Fruit fly (Drosophila melanogaster): Measurements from ENCODE around the gene CG18599.

CG18599 gene

DNA sequence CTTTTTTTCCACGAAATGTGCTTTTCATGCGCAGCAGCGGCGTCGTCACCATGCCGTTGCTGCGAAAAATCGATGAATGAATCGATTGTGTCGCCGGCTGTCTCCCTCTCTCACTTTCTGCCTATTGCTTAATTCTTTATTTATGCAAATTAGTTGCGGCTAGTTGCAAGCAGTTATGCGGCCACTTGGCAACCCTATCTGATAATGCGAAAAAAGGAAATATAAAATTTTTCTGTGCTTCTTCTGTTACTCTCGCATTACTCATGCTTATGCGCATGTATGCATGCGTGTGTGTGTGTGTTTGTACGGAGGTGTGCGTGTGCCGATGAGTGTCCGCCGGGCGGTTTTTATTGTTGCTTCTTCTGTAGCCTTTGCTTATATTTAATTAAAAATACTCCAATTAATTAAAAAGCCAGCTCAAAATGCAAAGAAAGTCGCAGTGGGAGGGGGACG, 23.8 kb upstream of the CG18599 start (continued):
- TF ChIP-seq Antp (GFP tag; optimal IDR thresholded peaks at IDR 0.05) (peak; percentile 24), MBD-R2 (GFP tag; IDR thresholded peaks at IDR 0.05) (peak; percentile 37; the same call in 1 of the 2 replicates), CG15601 (tag; optimal IDR thresholded peaks at IDR 0.05) (no peak), Sry-δ (GFP tag; optimal IDR thresholded peaks at IDR 0.05) (no peak), ewg (GFP tag; optimal IDR thresholded peaks at IDR 0.05) (peak; percentile 84), CG15514 (GFP tag; optimal IDR thresholded peaks at IDR 0.05) (peak; percentile 41), CG12071 (GFP tag; optimal IDR thresholded peaks at IDR 0.05) (peak; percentile 58), knrl (GFP tag; IDR thresholded peaks at IDR 0.05; ENCODE audit: partially characterized antibody) (peak; percentile 30; the same call in 1 of the 3 replicates), Med (GFP tag) (peak; percentile 83), CG10979 (tag; optimal IDR thresholded peaks at IDR 0.05) (no peak), slbo (GFP tag; IDR thresholded peaks at IDR 0.05) (peak; percentile 33)

DNA sequence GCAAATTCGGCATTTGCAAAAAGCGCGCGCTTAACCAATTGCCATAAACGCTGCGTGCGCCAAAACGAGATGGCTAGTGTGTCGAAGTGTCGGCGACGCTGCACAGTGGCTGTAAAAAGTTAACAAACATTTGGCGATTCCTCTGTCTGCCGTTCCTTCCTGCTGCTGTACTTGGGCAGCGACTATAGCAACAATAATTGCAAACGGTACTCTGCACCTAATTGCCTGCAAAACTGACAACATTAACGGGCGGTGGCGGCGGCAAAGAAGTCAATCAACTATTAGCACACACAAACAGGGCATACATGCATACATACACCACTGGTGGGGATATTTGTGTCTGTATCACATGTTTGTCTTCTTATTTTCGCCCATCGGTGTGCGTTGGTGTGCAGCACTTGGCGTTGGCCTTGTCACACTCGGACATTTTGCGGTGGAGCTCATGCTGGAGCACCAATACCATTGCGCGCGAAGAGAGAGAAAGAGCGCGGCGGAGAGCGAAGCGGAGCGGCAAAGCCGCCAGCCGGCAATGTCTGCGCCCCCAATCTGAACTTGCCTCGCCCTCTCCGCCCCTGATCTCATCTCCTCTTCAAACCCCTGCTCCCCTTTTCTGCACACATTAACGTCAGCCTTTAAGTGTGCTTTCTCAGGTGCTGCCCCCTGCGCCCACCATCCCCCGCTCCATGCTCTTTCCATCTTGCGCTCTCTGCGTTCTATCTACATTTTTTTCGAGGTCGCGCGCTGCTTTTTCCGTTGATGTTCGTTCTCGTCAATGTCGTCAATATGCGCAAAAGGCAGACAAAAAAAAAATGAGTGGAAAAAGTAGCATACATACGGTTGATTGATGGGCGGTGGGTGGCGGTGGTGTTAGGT, 23.2 kb upstream of the CG18599 start:
- TF ChIP-seq CG8388 (GFP tag; optimal IDR thresholded peaks at IDR 0.05) (peak; percentile 99), Ada2b (GFP tag; IDR thresholded peaks at IDR 0.05) (no peak), zf30C (GFP tag; optimal IDR thresholded peaks at IDR 0.05) (no peak), CG33213 (GFP tag; optimal IDR thresholded peaks at IDR 0.05) (no peak), Hr39 (optimal IDR thresholded peaks at IDR 0.05) (no peak), Hsf (GFP tag; optimal IDR thresholded peaks at IDR 0.05) (peak; percentile 7), row (GFP tag; IDR thresholded peaks at IDR 0.05) (peak; percentile 63), CG13123 (GFP tag; optimal IDR thresholded peaks at IDR 0.05) (no peak), CG10267 (tag; optimal IDR thresholded peaks at IDR 0.05) (no peak), CG18619 (GFP tag; optimal IDR thresholded peaks at IDR 0.05) (no peak), CG8924 (tag; optimal IDR thresholded peaks at IDR 0.05) (no peak), scrt (GFP tag; optimal IDR thresholded peaks at IDR 0.05) (peak; percentile 18), ara (GFP tag; IDR thresholded peaks at IDR 0.05) (no peak), br (optimal IDR thresholded peaks at IDR 0.05) (no peak), Atf-2 (GFP tag; optimal IDR thresholded peaks at IDR 0.05) (no peak), Scr (GFP tag; IDR thresholded peaks at IDR 0.05; ENCODE audit: partially characterized antibody) (0 out of 2 replicates have a peak, but pooled peaks have one; percentile 6), stc (GFP tag; IDR thresholded peaks at IDR 0.05) (no peak), wor (GFP tag; IDR thresholded peaks at IDR 0.05) (no peak), Elba2 (GFP tag; optimal IDR thresholded peaks at IDR 0.05) (no peak), CG6683 (GFP tag; optimal IDR thresholded peaks at IDR 0.05) (no peak), mld (GFP tag; IDR thresholded peaks at IDR 0.05; ENCODE audit: partially characterized antibody) (no peak), D (optimal IDR thresholded peaks at IDR 0.05) (no peak), D (GFP tag; optimal IDR thresholded peaks at IDR 0.05) (no peak), danr (GFP tag; IDR thresholded peaks at IDR 0.05) (no peak), eyg (GFP tag; optimal IDR thresholded peaks at IDR 0.05) (no peak), sob (GFP tag; IDR thresholded peaks at IDR 0.05) (no peak), ttk (GFP tag; IDR thresholded peaks at IDR 0.05) (peak; percentile 42), CG11560 (tag; IDR thresholded peaks at IDR 0.05) (no peak), CG13424 (tag; optimal IDR thresholded peaks at IDR 0.05) (no peak), CG12236 (GFP tag; optimal IDR thresholded peaks at IDR 0.05) (no peak), ac (GFP tag; optimal IDR thresholded peaks at IDR 0.05) (no peak), CG9797 (GFP tag; optimal IDR thresholded peaks at IDR 0.05) (no peak), ken (GFP tag; IDR thresholded peaks at IDR 0.05) (0 out of 3 replicates have a peak, but pooled peaks have one; percentile 25), Mad (GFP tag; optimal IDR thresholded peaks at IDR 0.05) (no peak), CG6175 (GFP tag; IDR thresholded peaks at IDR 0.05) (peak; percentile 95), zen (tag; optimal IDR thresholded peaks at IDR 0.05) (no peak), CG9727 (GFP tag; optimal IDR thresholded peaks at IDR 0.05) (no peak), maf-S (GFP tag; optimal IDR thresholded peaks at IDR 0.05) (no peak)

Measured in whole organism, embryonic.